Worm (Caenorhabditis elegans) whole organism, young adult: ENCODE measurements around the gene Y49F6B.19.

ENCODE experiments used
- ceh-58 ChIP-seq: fragments of 200-800 bp; sonication (Bioruptor generic); IDR thresholded peaks from 2 replicates; pipeline ENCODE4 v1.3.6; 2022; ENCODE audit warnings: missing genetic modification characterization, missing compliant biosample characterization
- efl-1 ChIP-seq: fragments of 150-350 bp; optimal IDR thresholded peaks from 2 replicates; lab custom pipeline; 2014; ENCODE audit warnings: missing biosample characterization, missing genetic modification reagents, missing genetic modification characterization
- madf-10 ChIP-seq: sonication (generic microtip); optimal IDR thresholded peaks from 2 replicates; lab custom pipeline; 2016; ENCODE audit warnings: mild to moderate bottlenecking, missing genetic modification characterization, missing compliant biosample characterization
- pbrm-1 ChIP-seq: fragments of 200-800 bp; sonication (Bioruptor generic); IDR thresholded peaks from 2 replicates; pipeline ENCODE4 v1.3.6; 2022; ENCODE audit warnings: missing genetic modification reagents, missing genetic modification characterization, missing compliant biosample characterization

ce11 chrII:3472316-3472715, 39.8 kb downstream of the Y49F6B.19 start, which contains the start of gene Y49F6B.12:
- TF ChIP-seq madf-10 (tag; lab: Kevin White, UChicago): no peak
- no peak for TF ChIP-seq efl-1 (GFP tag; lab: Kevin White, UChicago)
- TF ChIP-seq pbrm-1 (GFP tag; lab: Robert Waterston, UW): no peak
- no peak for TF ChIP-seq ceh-58
